Fruit fly (Drosophila melanogaster) whole organism, wandering third instar larva: ENCODE measurements around the gene Acp95EF.

Source experiments
- Abd-B ChIP-seq: fragments of >200 bp; optimal IDR thresholded peaks from 2 replicates; lab custom pipeline; 2017; ENCODE audit warnings: missing biosample characterization, missing genetic modification characterization
- CG32264 ChIP-seq: fragments of 200-800 bp; sonication (Bioruptor generic); optimal IDR thresholded peaks from 2 replicates; lab custom pipeline; 2016; ENCODE audit warnings: missing biosample characterization, missing genetic modification characterization
- CG9705 ChIP-seq: fragments of 200-800 bp; sonication (Bioruptor generic); optimal IDR thresholded peaks from 2 replicates; lab custom pipeline; 2018; ENCODE audit warnings: missing biosample characterization, mild to moderate bottlenecking, missing genetic modification characterization
- Dfd ChIP-seq: fragments of >200 bp; optimal IDR thresholded peaks from 2 replicates; lab custom pipeline; 2017; ENCODE audit warnings: missing biosample characterization, missing genetic modification characterization
- Hnf4 ChIP-seq: fragments of 200-800 bp; sonication (Bioruptor generic); optimal IDR thresholded peaks from 2 replicates; lab custom pipeline; 2016; ENCODE audit warnings: missing biosample characterization, mild to moderate bottlenecking, missing genetic modification characterization
- Jra ChIP-seq: sonication (Bioruptor generic); optimal IDR thresholded peaks from 2 replicates; lab custom pipeline; 2016; ENCODE audit warnings: missing biosample characterization, missing genetic modification characterization
- Mio ChIP-seq: sonication (Bioruptor generic); optimal IDR thresholded peaks from 2 replicates; lab custom pipeline; 2016; ENCODE audit warnings: missing biosample characterization, missing genetic modification characterization
- Myc ChIP-seq: fragments of >200 bp; optimal IDR thresholded peaks from 2 replicates; lab custom pipeline; 2017
- dsf ChIP-seq: sonication (Bioruptor generic); optimal IDR thresholded peaks from 2 replicates; lab custom pipeline; 2016; ENCODE audit warnings: missing biosample characterization, missing genetic modification characterization, borderline replicate concordance
- ey ChIP-seq: fragments of 200-800 bp; sonication (Bioruptor generic); optimal IDR thresholded peaks from 2 replicates; lab custom pipeline; 2016; ENCODE audit warnings: missing biosample characterization, missing genetic modification characterization
- usp ChIP-seq: fragments of >200 bp; optimal IDR thresholded peaks from 2 replicates; lab custom pipeline; 2017; ENCODE audit warnings: missing biosample characterization, missing genetic modification characterization

DNA sequence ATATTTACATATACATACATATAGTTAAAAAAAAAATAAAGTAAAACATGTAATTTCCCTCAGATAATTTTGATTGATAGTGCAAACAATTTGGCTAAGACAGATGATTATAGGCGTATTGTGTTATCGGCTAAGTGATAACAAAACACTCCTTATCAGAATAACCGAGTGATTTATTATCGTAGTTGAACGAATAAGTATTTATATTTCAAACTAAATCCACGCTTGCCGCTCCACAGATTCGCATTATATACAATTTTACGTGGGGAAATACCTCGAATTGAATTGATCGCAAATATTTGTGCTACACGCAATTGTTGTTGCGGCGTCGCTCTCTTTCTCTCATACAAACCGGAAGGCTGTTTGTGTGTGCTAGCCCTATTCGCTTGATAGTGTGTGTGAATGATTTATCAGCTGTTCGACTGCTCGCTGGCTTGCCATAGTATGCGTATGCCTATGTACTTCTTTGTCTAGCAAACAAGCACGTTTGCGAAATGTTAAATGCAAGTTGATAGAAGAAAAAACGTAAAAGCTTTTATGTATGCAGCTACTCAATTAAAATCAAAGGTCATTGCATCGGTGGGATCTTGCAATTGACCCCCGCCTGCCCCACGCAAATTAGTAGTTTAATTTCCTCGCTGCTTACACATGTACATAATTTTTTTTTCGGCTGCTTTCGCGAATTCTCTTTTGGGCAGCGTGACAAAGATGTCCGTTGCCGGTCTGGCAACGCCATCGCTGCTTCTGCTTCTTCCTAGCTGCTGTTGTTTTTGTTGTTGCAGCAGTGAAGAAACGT, 4.8 kb downstream of the Acp95EF start:
- TF ChIP-seq Myc (lab: Kevin White, UChicago) (no peak), CG32264 (GFP tag; lab: Kevin White, UChicago) (no peak), usp (GFP tag; lab: Kevin White, UChicago) (no peak), Dfd (GFP tag; lab: Kevin White, UChicago) (no peak), Abd-B (GFP tag; lab: Kevin White, UChicago) (no peak), Jra (GFP tag; lab: Kevin White, UChicago) (no peak), Mio (GFP tag; lab: Kevin White, UChicago) (no peak), ey (GFP tag; lab: Kevin White, UChicago) (no peak), Hnf4 (no peak), CG9705 (no peak), dsf (no peak)
